Fruit fly (Drosophila melanogaster) whole organism, prepupa: Measurements from ENCODE around the gene CG8419.

Source experiments
- CG10669 ChIP-seq: fragments of 200-800 bp; sonication (Bioruptor generic); optimal IDR thresholded peaks from 3 replicates; lab custom pipeline; 2018; ENCODE audit warnings: missing biosample characterization, mild to moderate bottlenecking, missing genetic modification characterization, moderate library complexity
- CG11762 ChIP-seq: fragments of 200-800 bp; sonication (Bioruptor generic); optimal IDR thresholded peaks from 3 replicates; lab custom pipeline; 2016; ENCODE audit warnings: missing biosample characterization, missing genetic modification characterization; ENCODE audit not compliant: insufficient read depth
- CG11902 ChIP-seq: fragments of 200-800 bp; sonication (Bioruptor generic); optimal IDR thresholded peaks from 3 replicates; lab custom pipeline; 2016; ENCODE audit warnings: missing biosample characterization, missing genetic modification characterization
- CG15336 ChIP-seq: fragments of 200-800 bp; sonication (Bioruptor generic); IDR thresholded peaks from 2 replicates; pipeline ENCODE4 v1.3.6; 2022; ENCODE audit warnings: missing biosample characterization, missing genetic modification characterization
- CG1621 ChIP-seq: fragments of 200-800 bp; sonication (Bioruptor generic); optimal IDR thresholded peaks from 3 replicates; lab custom pipeline; 2018; ENCODE audit warnings: missing biosample characterization, mild to moderate bottlenecking, missing genetic modification characterization
- CG16779 ChIP-seq: fragments of 200-800 bp; sonication (Bioruptor generic); optimal IDR thresholded peaks from 3 replicates; lab custom pipeline; 2017; ENCODE audit warnings: missing biosample characterization, mild to moderate bottlenecking, missing genetic modification characterization
- CG3032 ChIP-seq: fragments of 200-800 bp; optimal IDR thresholded peaks from 2 replicates; lab custom pipeline; 2019; ENCODE audit warnings: missing biosample characterization, mild to moderate bottlenecking, missing genetic modification characterization, moderate library complexity
- CG32006 ChIP-seq: fragments of 200-800 bp; sonication (Bioruptor generic); optimal IDR thresholded peaks from 3 replicates; lab custom pipeline; 2017; ENCODE audit warnings: missing biosample characterization, mild to moderate bottlenecking, missing genetic modification characterization
- CG3919 ChIP-seq: fragments of 200-800 bp; sonication (Bioruptor generic); optimal IDR thresholded peaks from 3 replicates; lab custom pipeline; 2016; ENCODE audit warnings: missing biosample characterization, missing genetic modification characterization
- CG4318 ChIP-seq: fragments of 200-800 bp; sonication (Bioruptor generic); optimal IDR thresholded peaks from 3 replicates; lab custom pipeline; 2017; ENCODE audit warnings: missing biosample characterization, mild to moderate bottlenecking, missing genetic modification characterization
- CG6276 ChIP-seq: fragments of 200-800 bp; sonication (Bioruptor generic); optimal IDR thresholded peaks from 2 replicates; lab custom pipeline; 2017; ENCODE audit warnings: missing biosample characterization, mild to moderate bottlenecking, missing genetic modification characterization
- CG6792 ChIP-seq: fragments of 200-800 bp; sonication (Bioruptor generic); optimal IDR thresholded peaks from 3 replicates; lab custom pipeline; 2016; ENCODE audit warnings: missing biosample characterization, missing genetic modification characterization
- CG6808 ChIP-seq: fragments of 200-800 bp; sonication (Bioruptor generic); optimal IDR thresholded peaks from 3 replicates; lab custom pipeline; 2017; ENCODE audit warnings: missing biosample characterization, missing genetic modification characterization, mild to moderate bottlenecking, moderate library complexity, missing genetic modification reagents
- CG7368 ChIP-seq: fragments of 200-800 bp; sonication (Bioruptor generic); optimal IDR thresholded peaks from 3 replicates; lab custom pipeline; 2016; ENCODE audit warnings: missing biosample characterization, missing genetic modification characterization
- CG8119 ChIP-seq: fragments of 200-800 bp; sonication (Bioruptor generic); IDR thresholded peaks from 3 replicates; pipeline ENCODE4 v1.3.6; 2022; ENCODE audit warnings: missing biosample characterization, missing genetic modification characterization
- CG8319 ChIP-seq: fragments of 200-800 bp; sonication (Bioruptor generic); optimal IDR thresholded peaks from 3 replicates; lab custom pipeline; 2016; ENCODE audit warnings: missing biosample characterization, missing genetic modification characterization
- CG8632 ChIP-seq: fragments of 200-800 bp; sonication (Bioruptor generic); optimal IDR thresholded peaks from 3 replicates; lab custom pipeline; 2016; ENCODE audit warnings: missing biosample characterization, missing genetic modification characterization
- CG9139 ChIP-seq: fragments of 200-800 bp; sonication (Bioruptor generic); optimal IDR thresholded peaks from 3 replicates; lab custom pipeline; 2017; ENCODE audit warnings: missing biosample characterization, mild to moderate bottlenecking, missing genetic modification characterization
- Eip75B ChIP-seq: fragments of 200-800 bp; sonication (Bioruptor generic); optimal IDR thresholded peaks from 3 replicates; lab custom pipeline; 2016; ENCODE audit warnings: missing biosample characterization, missing genetic modification characterization
- Eip93F ChIP-seq: fragments of 200-800 bp; sonication (Bioruptor generic); optimal IDR thresholded peaks from 2 replicates; lab custom pipeline; 2016; ENCODE audit warnings: missing biosample characterization, mild to moderate bottlenecking, missing genetic modification characterization
- Ets21C ChIP-seq: fragments of 200-800 bp; sonication (Bioruptor generic); optimal IDR thresholded peaks from 3 replicates; lab custom pipeline; 2016; ENCODE audit warnings: missing biosample characterization, missing genetic modification characterization
- Ets96B ChIP-seq: fragments of 200-800 bp; optimal IDR thresholded peaks from 2 replicates; lab custom pipeline; 2019; ENCODE audit warnings: missing biosample characterization, mild to moderate bottlenecking, missing genetic modification characterization, moderate library complexity
- Hr39 ChIP-seq: fragments of 200-800 bp; sonication (Bioruptor generic); optimal IDR thresholded peaks from 2 replicates; lab custom pipeline; 2016; ENCODE audit warnings: missing biosample characterization, missing genetic modification characterization
- Smox ChIP-seq: fragments of 200-800 bp; sonication (Bioruptor generic); optimal IDR thresholded peaks from 3 replicates; lab custom pipeline; 2016; ENCODE audit warnings: missing biosample characterization, missing genetic modification characterization
- Sox102F ChIP-seq: fragments of 200-800 bp; sonication (Bioruptor generic); optimal IDR thresholded peaks from 2 replicates; lab custom pipeline; 2016; ENCODE audit warnings: missing biosample characterization, mild to moderate bottlenecking, missing genetic modification characterization
- Sox14 ChIP-seq: fragments of 200-800 bp; sonication (Bioruptor generic); optimal IDR thresholded peaks from 3 replicates; lab custom pipeline; 2016; ENCODE audit warnings: missing biosample characterization, missing genetic modification characterization
- acj6 ChIP-seq: fragments of 200-800 bp; sonication (Bioruptor generic); optimal IDR thresholded peaks from 3 replicates; lab custom pipeline; 2016; ENCODE audit warnings: missing biosample characterization, missing genetic modification characterization
- cyc ChIP-seq: fragments of 200-800 bp; sonication (Bioruptor generic); optimal IDR thresholded peaks from 3 replicates; lab custom pipeline; 2016; ENCODE audit warnings: missing biosample characterization, missing genetic modification characterization
- dac ChIP-seq: fragments of 200-800 bp; sonication (Bioruptor generic); optimal IDR thresholded peaks from 2 replicates; lab custom pipeline; 2017; ENCODE audit warnings: missing biosample characterization, mild to moderate bottlenecking, missing genetic modification characterization
- esn ChIP-seq: fragments of 200-800 bp; sonication (Bioruptor generic); optimal IDR thresholded peaks from 2 replicates; lab custom pipeline; 2016; ENCODE audit warnings: missing biosample characterization, mild to moderate bottlenecking, missing genetic modification characterization, moderate library complexity
- fd85E ChIP-seq: fragments of 200-800 bp; sonication (Bioruptor generic); optimal IDR thresholded peaks from 3 replicates; lab custom pipeline; 2016; ENCODE audit warnings: missing biosample characterization, missing genetic modification characterization
- fkh ChIP-seq: fragments of 200-800 bp; sonication (Bioruptor generic); optimal IDR thresholded peaks from 3 replicates; lab custom pipeline; 2017; ENCODE audit warnings: missing biosample characterization, mild to moderate bottlenecking, missing genetic modification characterization, moderate library complexity
- lz ChIP-seq: fragments of 200-800 bp; sonication (Bioruptor generic); optimal IDR thresholded peaks from 3 replicates; lab custom pipeline; 2016; ENCODE audit warnings: missing biosample characterization, missing genetic modification characterization
- ss ChIP-seq, 2 experiments: fragments of 200-800 bp; sonication (Bioruptor generic); optimal IDR thresholded peaks; 2 replicates in 1 of 2; 3 replicates in 1 of 2; lab custom pipeline; 2017 to 2018; ENCODE audit warnings: mild to moderate bottlenecking in 2 of 2, missing biosample characterization in 2 of 2, missing genetic modification characterization in 2 of 2, moderate library complexity in 1 of 2
- vri ChIP-seq: fragments of 200-800 bp; sonication (Bioruptor generic); optimal IDR thresholded peaks from 3 replicates; lab custom pipeline; 2016; ENCODE audit warnings: missing biosample characterization, mild to moderate bottlenecking, missing genetic modification characterization

The CG8419 gene

dm6 chr2L:8212666-8213270, 6.8 kb downstream of the CG8419 start, which contains the start of the genes CG8372 and CG8360 (continued):
- TF ChIP-seq Eip75B (GFP tag; lab: Kevin White, UChicago) (peak; percentile 99), Smox (peak; percentile 99), CG8119 (GFP tag; lab: Robert Waterston, UW) (peak; percentile 98), CG32006 (GFP tag; lab: Kevin White, UChicago) (peak; percentile 99), CG4318 (peak; percentile 98), Ets21C (GFP tag; lab: Kevin White, UChicago) (peak; percentile 99), CG3919 (GFP tag; lab: Kevin White, UChicago) (peak; percentile 100), vri (GFP tag; lab: Kevin White, UChicago) (peak; percentile 99), Sox102F (GFP tag; lab: Kevin White, UChicago) (peak; percentile 100), Ets96B (peak; percentile 99), CG6276 (GFP tag; lab: Kevin White, UChicago) (peak; percentile 98), CG8632 (peak; percentile 99), CG3032 (tag; lab: Kevin White, UChicago) (peak; percentile 99)
- TF ChIP-seq, all 60 proteins: peak for 60

dm6 chr2L:8213987-8214386, 8.0 kb downstream of the CG8419 start, which contains the start of gene CG8353:
Gene CG8353 (plus strand): TSS chr2L:8214045.
- TF ChIP-seq fkh (peak; percentile 67), esn (GFP tag; lab: Kevin White, UChicago) (no peak), CG15336 (GFP tag; lab: Robert Waterston, UW) (0 out of 2 replicates have a peak, but pooled peaks have one; percentile 21)

DNA sequence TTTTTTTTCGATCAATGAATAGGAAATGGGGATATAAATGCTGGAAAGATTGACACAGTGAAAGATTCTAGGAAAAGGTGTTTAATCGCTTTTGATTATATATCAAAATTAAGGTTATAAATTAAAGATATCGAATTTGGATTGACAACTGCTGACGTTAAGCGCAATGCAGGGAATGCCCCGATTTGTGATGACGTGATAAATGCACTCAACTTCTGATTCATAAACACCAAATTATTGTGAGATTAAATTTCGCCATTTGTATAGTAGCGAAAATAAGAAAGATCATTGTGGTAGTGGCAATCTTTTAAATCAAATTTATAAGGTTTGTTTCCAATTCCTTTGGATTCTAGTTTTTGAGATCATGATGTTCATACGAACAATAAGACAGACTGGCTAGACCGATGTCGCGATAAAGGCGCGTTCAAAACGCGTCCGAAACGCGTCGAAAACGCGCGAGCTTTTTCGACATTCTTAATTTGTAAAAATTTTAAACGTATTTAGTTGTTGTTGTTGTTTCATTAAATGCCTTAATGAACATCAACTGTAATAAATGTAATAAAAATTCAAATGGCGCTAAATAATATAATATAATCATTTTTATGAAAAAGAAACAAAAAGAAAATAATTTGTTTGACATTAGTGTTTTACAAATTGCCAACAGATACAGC, 9.4 kb downstream of the CG8419 start, which contains the start of gene CG8349:
CG8349 (plus strand) TSS at position 657 of the 671 bp plus-strand sequence.
- TF ChIP-seq CG9139 (GFP tag; lab: Kevin White, UChicago) (no peak), CG4318 (no peak), Smox (no peak), CG6808 (GFP tag; lab: Kevin White, UChicago) (no peak), CG16779 (no peak), CG1621 (tag; lab: Kevin White, UChicago) (no peak), Ets21C (GFP tag; lab: Kevin White, UChicago) (no peak), dac (GFP tag; lab: Kevin White, UChicago) (no peak), CG15336 (GFP tag; lab: Robert Waterston, UW) (no peak), cyc (GFP tag; lab: Kevin White, UChicago) (no peak), CG3919 (GFP tag; lab: Kevin White, UChicago) (no peak), CG7368 (GFP tag; lab: Kevin White, UChicago) (no peak), fd85E (no peak)

- TF ChIP-seq CG6792 (GFP tag; lab: Kevin White, UChicago), result no peak
- TF ChIP-seq CG11762 (GFP tag; lab: Kevin White, UChicago), result no peak
- TF ChIP-seq CG8319 (GFP tag; lab: Kevin White, UChicago), result no peak
- no peak for TF ChIP-seq CG11902 (GFP tag; lab: Kevin White, UChicago)
- TF ChIP-seq acj6 (GFP tag; lab: Kevin White, UChicago), result no peak
- no peak for TF ChIP-seq Sox102F (GFP tag; lab: Kevin White, UChicago)
- no peak for TF ChIP-seq Ets21C (GFP tag; lab: Kevin White, UChicago)
- TF ChIP-seq, all 60 proteins: peak for 0
These were observed 11.9 kb downstream of the CG8419 start, which contains the start of gene CG8292 for dm6 chr2L:8217917-8218316. Gene CG8292 (minus strand): TSS chr2L:8218017.

DNA sequence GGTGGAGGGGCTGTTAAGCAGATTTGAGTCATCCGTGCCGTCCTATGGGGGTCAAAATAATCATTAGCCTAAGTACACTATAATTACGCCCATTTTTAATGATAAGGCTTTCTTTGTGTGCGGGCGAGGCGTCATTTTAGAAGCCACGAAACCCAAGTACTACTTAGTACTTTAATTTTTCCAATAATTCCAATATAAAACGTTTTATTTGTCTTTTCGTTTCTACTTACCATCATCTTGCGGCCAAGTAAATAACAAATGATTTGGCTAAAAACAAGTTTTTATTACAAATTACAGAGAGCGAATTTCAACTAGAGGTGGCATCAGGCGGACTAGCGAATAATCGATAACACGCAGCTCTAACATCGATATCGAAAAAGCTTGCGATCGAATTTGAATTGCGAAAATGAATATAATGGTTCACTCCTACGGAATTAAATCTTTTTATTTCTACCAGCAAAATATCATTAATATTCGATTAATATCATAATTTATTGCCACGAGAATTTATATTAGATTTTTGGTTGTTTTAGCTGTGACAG, 14.5 kb downstream of the CG8419 start, which contains the start of gene Snx6:
Snx6 (minus strand) TSS at position 349 of the 542 bp plus-strand sequence.
- TF ChIP-seq CG8319 (GFP tag; lab: Kevin White, UChicago) (no peak), Smox (no peak), esn (GFP tag; lab: Kevin White, UChicago) (peak; percentile 16), lz (GFP tag; lab: Kevin White, UChicago) (no peak), ss (GFP tag; optimal IDR thresholded peaks at IDR 0.05; lab: Kevin White, UChicago) (no peak), Eip93F (GFP tag; lab: Kevin White, UChicago) (no peak), CG11902 (GFP tag; lab: Kevin White, UChicago) (no peak), Ets96B (no peak), CG9139 (GFP tag; lab: Kevin White, UChicago) (no peak), CG32006 (GFP tag; lab: Kevin White, UChicago) (no peak), Hr39 (GFP tag; lab: Kevin White, UChicago) (no peak), Sox14 (GFP tag; lab: Kevin White, UChicago) (peak; percentile 58), CG10669 (GFP tag; lab: Kevin White, UChicago) (no peak)
- TF ChIP-seq, all 60 proteins: peak for 2
